Worm (Caenorhabditis elegans) whole organism, L1 larva: Measurements from ENCODE around the gene F43C11.2.

Experiments used
- C04F5.9 ChIP-seq: sonication (generic microtip); optimal IDR thresholded peaks from 2 replicates; lab custom pipeline; 2016; ENCODE audit warnings: missing genetic modification characterization, missing compliant biosample characterization
- F16B12.6 ChIP-seq: fragments of 150-350 bp; optimal IDR thresholded peaks from 2 replicates; lab custom pipeline; 2014; ENCODE audit warnings: missing biosample characterization, missing genetic modification characterization
- Y116A8C.19 ChIP-seq: sonication (generic microtip); optimal IDR thresholded peaks from 2 replicates; lab custom pipeline; 2016; ENCODE audit warnings: missing compliant biosample characterization, missing genetic modification characterization, borderline replicate concordance
- aha-1 ChIP-seq: fragments of 150-350 bp; optimal IDR thresholded peaks from 2 replicates; lab custom pipeline; 2014; ENCODE audit warnings: missing biosample characterization, missing genetic modification characterization
- alr-1 ChIP-seq: fragments of 200-800 bp; sonication (Bioruptor generic); optimal IDR thresholded peaks from 2 replicates; lab custom pipeline; 2018; ENCODE audit warnings: borderline replicate concordance, mild to moderate bottlenecking, missing genetic modification characterization, missing compliant biosample characterization
- ceh-8 ChIP-seq: fragments of 200-800 bp; sonication (Bioruptor generic); optimal IDR thresholded peaks from 2 replicates; lab custom pipeline; 2018; ENCODE audit warnings: mild to moderate bottlenecking, missing genetic modification characterization, moderate library complexity, missing compliant biosample characterization
- ceh-90 ChIP-seq: sonication (generic microtip); optimal IDR thresholded peaks from 2 replicates; lab custom pipeline; 2016; ENCODE audit warnings: missing genetic modification characterization, missing compliant biosample characterization
- efl-1 ChIP-seq, 4 experiments: fragments of 150-350 bp; optimal IDR thresholded peaks in 3 of 4; peaks in 1 of 4; 1 replicate in 1 of 4; 2 replicates in 3 of 4; lab custom pipeline; 2014; ENCODE audit warnings: missing biosample characterization in 2 of 4, missing genetic modification characterization in 2 of 4, missing genetic modification reagents in 2 of 4
- elt-2 ChIP-seq: sonication (generic microtip); optimal IDR thresholded peaks from 2 replicates; lab custom pipeline; 2016; ENCODE audit warnings: missing genetic modification characterization, mild to moderate bottlenecking, inconsistent platforms, missing compliant biosample characterization, missing genetic modification reagents
- ets-5 ChIP-seq: fragments of 200-800 bp; sonication (Bioruptor generic); IDR thresholded peaks from 2 replicates; pipeline ENCODE4 v1.3.6; 2022; ENCODE audit warnings: missing genetic modification characterization, missing compliant biosample characterization
- fkh-4 ChIP-seq: sonication (generic microtip); optimal IDR thresholded peaks from 2 replicates; lab custom pipeline; 2016; ENCODE audit warnings: missing compliant biosample characterization, missing genetic modification characterization, borderline replicate concordance
- fkh-8 ChIP-seq: sonication (generic microtip); optimal IDR thresholded peaks from 2 replicates; lab custom pipeline; 2016; ENCODE audit warnings: mild to moderate bottlenecking, missing genetic modification characterization, missing compliant biosample characterization
- grh-1 ChIP-seq: fragments of 200-800 bp; sonication (Bioruptor generic); IDR thresholded peaks from 2 replicates; pipeline ENCODE4 v1.3.6; 2022; ENCODE audit warnings: missing genetic modification reagents, missing genetic modification characterization, missing compliant biosample characterization
- jun-1 ChIP-seq: fragments of 150-350 bp; optimal IDR thresholded peaks from 2 replicates; lab custom pipeline; 2014; ENCODE audit warnings: missing biosample characterization, missing genetic modification reagents, missing genetic modification characterization
- lin-14 ChIP-seq: fragments of 200-800 bp; sonication (Bioruptor generic); optimal IDR thresholded peaks from 2 replicates; lab custom pipeline; 2018; ENCODE audit warnings: mild to moderate bottlenecking, missing genetic modification characterization, moderate library complexity, missing compliant biosample characterization
- lin-35 ChIP-seq, 2 experiments: fragments of 150-350 bp; optimal IDR thresholded peaks; 2 replicates each; lab custom pipeline; 2014; ENCODE audit warnings: missing biosample characterization in 2 of 2, missing genetic modification characterization in 2 of 2, missing genetic modification reagents in 2 of 2
- lsy-2 ChIP-seq, 2 experiments: fragments of 150-350 bp; optimal IDR thresholded peaks; 2 replicates each; lab custom pipeline; 2014; ENCODE audit warnings: missing biosample characterization in 2 of 2, missing genetic modification characterization in 2 of 2
- mab-9 ChIP-seq: fragments of 200-800 bp; sonication (Bioruptor generic); IDR thresholded peaks from 2 replicates; pipeline ENCODE4 v1.3.6; 2022; ENCODE audit warnings: missing genetic modification reagents, missing genetic modification characterization, missing compliant biosample characterization
- mef-2 ChIP-seq: fragments of 150-350 bp; optimal IDR thresholded peaks from 2 replicates; lab custom pipeline; 2014; ENCODE audit warnings: missing biosample characterization, missing genetic modification characterization
- mep-1 ChIP-seq: fragments of 150-350 bp; optimal IDR thresholded peaks from 2 replicates; lab custom pipeline; 2014; ENCODE audit warnings: missing biosample characterization, missing genetic modification characterization
- nhr-11 ChIP-seq: fragments of 150-350 bp; optimal IDR thresholded peaks from 2 replicates; lab custom pipeline; 2014; ENCODE audit warnings: missing biosample characterization, missing genetic modification characterization
- nhr-71 ChIP-seq: sonication (generic microtip); optimal IDR thresholded peaks from 2 replicates; lab custom pipeline; 2016; ENCODE audit warnings: mild to moderate bottlenecking, missing genetic modification characterization, moderate library complexity, missing compliant biosample characterization
- nhr-84 ChIP-seq: sonication (generic microtip); optimal IDR thresholded peaks from 2 replicates; lab custom pipeline; 2017; ENCODE audit warnings: missing biosample characterization, missing genetic modification characterization
- nhr-85 ChIP-seq: sonication (generic microtip); peaks from one replicate; lab custom pipeline; 2016; ENCODE audit warnings: missing genetic modification characterization, inconsistent platforms, missing compliant biosample characterization
- nhr-90 ChIP-seq: sonication (generic microtip); optimal IDR thresholded peaks from 2 replicates; lab custom pipeline; 2016; ENCODE audit warnings: mild to moderate bottlenecking, missing genetic modification characterization, missing compliant biosample characterization; ENCODE audit not compliant: poor library complexity
- pag-3 ChIP-seq: sonication (generic microtip); optimal IDR thresholded peaks from 2 replicates; lab custom pipeline; 2017; ENCODE audit warnings: missing genetic modification characterization, mild to moderate bottlenecking, missing compliant biosample characterization, antibody characterized with exemption, borderline replicate concordance; ENCODE audit not compliant: insufficient read depth
- pax-3 ChIP-seq: fragments of 200-800 bp; sonication (Bioruptor generic); optimal IDR thresholded peaks from 2 replicates; lab custom pipeline; 2018; ENCODE audit warnings: mild to moderate bottlenecking, missing genetic modification characterization, moderate library complexity, missing compliant biosample characterization
- pqm-1 ChIP-seq: sonication (generic microtip); optimal IDR thresholded peaks from 3 replicates; lab custom pipeline; 2017; ENCODE audit warnings: missing biosample characterization, missing genetic modification characterization
- snpc-4 ChIP-seq: fragments of 150-350 bp; optimal IDR thresholded peaks from 2 replicates; lab custom pipeline; 2014; ENCODE audit warnings: missing biosample characterization, missing genetic modification characterization
- sptf-1 ChIP-seq: fragments of 150-350 bp; optimal IDR thresholded peaks from 2 replicates; lab custom pipeline; 2014; ENCODE audit warnings: missing biosample characterization, missing genetic modification characterization
- sup-37 ChIP-seq: fragments of 200-800 bp; sonication (Bioruptor generic); optimal IDR thresholded peaks from 2 replicates; lab custom pipeline; 2018; ENCODE audit warnings: mild to moderate bottlenecking, missing genetic modification characterization, missing compliant biosample characterization
- unc-130 ChIP-seq: fragments of 150-350 bp; optimal IDR thresholded peaks from 2 replicates; lab custom pipeline; 2017; ENCODE audit warnings: missing biosample characterization, missing genetic modification characterization, inconsistent platforms
- unc-62 ChIP-seq: fragments of 150-350 bp; optimal IDR thresholded peaks from 2 replicates; lab custom pipeline; 2014; ENCODE audit warnings: missing biosample characterization, missing genetic modification reagents, missing genetic modification characterization
- unc-98 ChIP-seq: fragments of 200-800 bp; sonication (Bioruptor generic); IDR thresholded peaks from 2 replicates; pipeline ENCODE4 v1.3.6; 2022; ENCODE audit warnings: missing genetic modification characterization, missing compliant biosample characterization
- vab-15 ChIP-seq: sonication (generic microtip); optimal IDR thresholded peaks from 2 replicates; lab custom pipeline; 2017; ENCODE audit warnings: missing genotype, mild to moderate bottlenecking, missing genetic modification characterization, missing compliant biosample characterization
- zag-1 ChIP-seq: fragments of 150-350 bp; optimal IDR thresholded peaks from 2 replicates; lab custom pipeline; 2014; ENCODE audit warnings: missing biosample characterization, missing genetic modification characterization
- zip-4 ChIP-seq: fragments of 200-800 bp; sonication (Bioruptor generic); optimal IDR thresholded peaks from 2 replicates; lab custom pipeline; 2018; ENCODE audit warnings: mild to moderate bottlenecking, missing genetic modification characterization, moderate library complexity, missing compliant biosample characterization
- ztf-4 ChIP-seq: fragments of 150-350 bp; optimal IDR thresholded peaks from 2 replicates; lab custom pipeline; 2014; ENCODE audit warnings: missing biosample characterization, missing genetic modification characterization

The F43C11.2 gene

ce11 chrII:2378465-2379009 is 24.0 kb downstream of the F43C11.2 start (continued):
- TF ChIP-seq sup-37 (GFP tag; lab: Kevin White, UChicago), result no peak
- TF ChIP-seq ets-5 (GFP tag; lab: Robert Waterston, UW), result no peak
- no peak for TF ChIP-seq pag-3 (tag; lab: Kevin White, UChicago)
- TF ChIP-seq zip-4 (GFP tag; lab: Kevin White, UChicago), result no peak
- peak; percentile 65 for TF ChIP-seq nhr-71 (tag; lab: Kevin White, UChicago)
- no peak for TF ChIP-seq unc-98 (GFP tag; lab: Robert Waterston, UW)
- TF ChIP-seq Y116A8C.19 (tag; lab: Kevin White, UChicago), result no peak
- no peak for TF ChIP-seq aha-1 (tag; lab: Kevin White, UChicago)
- TF ChIP-seq nhr-85 (tag; lab: Kevin White, UChicago), result no peak
- TF ChIP-seq pqm-1, result peak; percentile 96
- no peak for TF ChIP-seq ztf-4 (tag; lab: Kevin White, UChicago)
- peak; percentile 92 for TF ChIP-seq jun-1 (tag; lab: Kevin White, UChicago)
- TF ChIP-seq vab-15 (tag; lab: Kevin White, UChicago), result no peak
- no peak for TF ChIP-seq nhr-11
- TF ChIP-seq lin-14 (GFP tag; lab: Kevin White, UChicago), result peak; percentile 33
- TF ChIP-seq, all 84 proteins: peak for 18

- no peak for TF ChIP-seq nhr-90 (tag; lab: Kevin White, UChicago)
- TF ChIP-seq lsy-2 (tag; optimal IDR thresholded peaks at IDR 0.05; lab: Kevin White, UChicago), result no peak
- TF ChIP-seq pax-3, result no peak
- no peak for TF ChIP-seq unc-130 (tag; lab: Kevin White, UChicago)
- no peak for TF ChIP-seq jun-1 (tag; lab: Kevin White, UChicago)
- no peak for TF ChIP-seq vab-15 (tag; lab: Kevin White, UChicago)
- no peak for TF ChIP-seq ztf-4 (tag; lab: Kevin White, UChicago)
- no peak for TF ChIP-seq mab-9 (GFP tag; lab: Robert Waterston, UW)
- no peak for TF ChIP-seq alr-1
- TF ChIP-seq efl-1 (optimal IDR thresholded peaks at IDR 0.05; lab: Kevin White, UChicago), result no peak
- TF ChIP-seq efl-1 (GFP tag; optimal IDR thresholded peaks at IDR 0.05 in 1 of 2; lab: Kevin White, UChicago), result no peak
- TF ChIP-seq fkh-4 (tag; lab: Kevin White, UChicago), result no peak
- no peak for TF ChIP-seq lin-35 (GFP tag; optimal IDR thresholded peaks at IDR 0.05; lab: Kevin White, UChicago)
- no peak for TF ChIP-seq F16B12.6
- TF ChIP-seq mef-2 (tag; lab: Kevin White, UChicago), result no peak
- TF ChIP-seq nhr-84 (tag; lab: Kevin White, UChicago), result no peak
Observed at ce11 chrII:2379673-2380072, 25.1 kb downstream of the F43C11.2 start.

ce11 chrII:2380174-2380573 is 25.6 kb downstream of the F43C11.2 start, which contains the start of gene F16G10.7:
Gene F16G10.7, minus strand, starts transcription at chrII:2380274.
- TF ChIP-seq ceh-8 (no peak), pax-3 (no peak), grh-1 (no peak), mab-9 (GFP tag; lab: Robert Waterston, UW) (no peak), zag-1 (tag; lab: Kevin White, UChicago) (no peak), vab-15 (tag; lab: Kevin White, UChicago) (no peak), elt-2 (tag; lab: Kevin White, UChicago) (no peak), nhr-90 (tag; lab: Kevin White, UChicago) (no peak), unc-130 (tag; lab: Kevin White, UChicago) (no peak), ceh-90 (tag; lab: Kevin White, UChicago) (no peak), unc-98 (GFP tag; lab: Robert Waterston, UW) (no peak), mep-1 (tag; lab: Kevin White, UChicago) (no peak), lin-14 (GFP tag; lab: Kevin White, UChicago) (no peak), snpc-4 (tag; lab: Kevin White, UChicago) (no peak), C04F5.9 (no peak), sptf-1 (no peak), lin-35 (GFP tag; optimal IDR thresholded peaks at IDR 0.05; lab: Kevin White, UChicago) (no peak), nhr-11 (no peak), unc-62 (GFP tag; lab: Kevin White, UChicago) (no peak), fkh-8 (tag; lab: Kevin White, UChicago) (no peak)
- TF ChIP-seq, all 84 proteins: peak for 0
